Fruit fly (Drosophila melanogaster) whole organism, embryonic: ENCODE results near the gene CG33191.
A peak's percentile ranks its signal among the peaks of the same experiment; 100 is the strongest.

Experiments
- Antp ChIP-seq: fragments of 200-800 bp; sonication (Bioruptor generic); optimal IDR thresholded peaks from 3 replicates; lab custom pipeline; 2016; ENCODE audit warnings: missing biosample characterization, missing genetic modification characterization
- Atf-2 ChIP-seq: fragments of 200-800 bp; sonication (Bioruptor generic); optimal IDR thresholded peaks from 2 replicates; lab custom pipeline; 2016; ENCODE audit warnings: missing biosample characterization, missing genetic modification characterization
- Bgb ChIP-seq: fragments of 200-800 bp; sonication (Bioruptor generic); IDR thresholded peaks from 2 replicates; pipeline ENCODE4 v1.3.6; 2022; ENCODE audit warnings: missing biosample characterization, missing genetic modification characterization; ENCODE audit not compliant: partially characterized antibody
- CG11398 ChIP-seq: fragments of 200-800 bp; sonication (Bioruptor generic); optimal IDR thresholded peaks from 2 replicates; lab custom pipeline; 2016; ENCODE audit warnings: missing biosample characterization, missing genetic modification characterization
- CG11696 ChIP-seq: fragments of 200-800 bp; sonication (Bioruptor generic); IDR thresholded peaks from 2 replicates; pipeline ENCODE4 v1.3.6; 2022; ENCODE audit warnings: missing biosample characterization, missing genetic modification characterization
- CG12071 ChIP-seq: fragments of 200-800 bp; sonication (Bioruptor generic); optimal IDR thresholded peaks from 3 replicates; lab custom pipeline; 2018; ENCODE audit warnings: missing biosample characterization, mild to moderate bottlenecking, missing genetic modification characterization
- CG12155 ChIP-seq: fragments of 200-800 bp; sonication (Bioruptor generic); optimal IDR thresholded peaks from 3 replicates; lab custom pipeline; 2016; ENCODE audit warnings: missing biosample characterization, missing genetic modification characterization
- CG12769 ChIP-seq: fragments of 200-800 bp; sonication (Bioruptor generic); optimal IDR thresholded peaks from 2 replicates; lab custom pipeline; 2019; ENCODE audit warnings: missing biosample characterization, mild to moderate bottlenecking, missing genetic modification characterization, moderate library complexity
- CG13424 ChIP-seq: fragments of 200-800 bp; sonication (Bioruptor generic); optimal IDR thresholded peaks from 2 replicates; lab custom pipeline; 2019; ENCODE audit warnings: missing biosample characterization, mild to moderate bottlenecking, missing genetic modification characterization, moderate library complexity
- CG14667 ChIP-seq: fragments of 200-800 bp; sonication (Bioruptor generic); IDR thresholded peaks from 2 replicates; pipeline ENCODE4 v1.3.6; 2022; ENCODE audit warnings: missing biosample characterization, missing genetic modification characterization
- CG1603 ChIP-seq: fragments of 200-800 bp; sonication (Bioruptor generic); optimal IDR thresholded peaks from 2 replicates; lab custom pipeline; 2019; ENCODE audit warnings: missing biosample characterization, mild to moderate bottlenecking, missing genetic modification characterization, moderate library complexity
- CG17829 ChIP-seq: fragments of 200-800 bp; optimal IDR thresholded peaks from 2 replicates; lab custom pipeline; 2019; ENCODE audit warnings: missing biosample characterization, mild to moderate bottlenecking, missing genetic modification characterization, moderate library complexity
- CG2199 ChIP-seq: fragments of 200-800 bp; sonication (Bioruptor generic); IDR thresholded peaks from 3 replicates; pipeline ENCODE4 v1.3.6; 2022; ENCODE audit warnings: missing biosample characterization, missing genetic modification characterization
- CG31224 ChIP-seq: fragments of 200-800 bp; sonication (Bioruptor generic); IDR thresholded peaks from 2 replicates; pipeline ENCODE4 v1.3.6; 2022; ENCODE audit warnings: missing biosample characterization, missing genetic modification characterization
- CG32532 ChIP-seq: fragments of 200-800 bp; sonication (Bioruptor generic); IDR thresholded peaks from 2 replicates; pipeline ENCODE4 v1.3.6; 2022; ENCODE audit warnings: missing biosample characterization, missing genetic modification characterization
- CG4404 ChIP-seq: fragments of 200-800 bp; sonication (Bioruptor generic); IDR thresholded peaks from 2 replicates; pipeline ENCODE4 v1.3.6; 2022; ENCODE audit warnings: missing biosample characterization, missing genetic modification characterization
- CG4424 ChIP-seq: fragments of 200-800 bp; sonication (Bioruptor generic); optimal IDR thresholded peaks from 3 replicates; lab custom pipeline; 2016; ENCODE audit warnings: missing biosample characterization, missing genetic modification characterization
- CG4617 ChIP-seq: fragments of 200-800 bp; sonication (Bioruptor generic); optimal IDR thresholded peaks from 3 replicates; lab custom pipeline; 2016; ENCODE audit warnings: missing biosample characterization, missing genetic modification characterization, borderline replicate concordance
- CG8089 ChIP-seq: fragments of 200-800 bp; sonication (Bioruptor generic); optimal IDR thresholded peaks from 3 replicates; lab custom pipeline; 2016; ENCODE audit warnings: missing biosample characterization, missing genetic modification characterization
- CG9727 ChIP-seq: fragments of 200-800 bp; sonication (Bioruptor generic); optimal IDR thresholded peaks from 3 replicates; lab custom pipeline; 2017; ENCODE audit warnings: missing biosample characterization, mild to moderate bottlenecking, missing genetic modification characterization
- CoRest ChIP-seq: fragments of 200-800 bp; sonication (Bioruptor generic); optimal IDR thresholded peaks from 3 replicates; lab custom pipeline; 2018; ENCODE audit warnings: missing biosample characterization, mild to moderate bottlenecking, missing genetic modification characterization, moderate library complexity
- D19A ChIP-seq: fragments of 200-800 bp; optimal IDR thresholded peaks from 3 replicates; lab custom pipeline; 2019; ENCODE audit warnings: missing biosample characterization, mild to moderate bottlenecking, missing genetic modification characterization, moderate library complexity
- Gug ChIP-seq: fragments of 200-800 bp; sonication (Bioruptor generic); IDR thresholded peaks from 4 replicates; pipeline ENCODE4 v1.3.6; 2022; ENCODE audit warnings: missing biosample characterization, missing genetic modification characterization
- H2.0 ChIP-seq: fragments of 200-800 bp; sonication (Bioruptor generic); IDR thresholded peaks from 2 replicates; pipeline ENCODE4 v1.3.6; 2022; ENCODE audit warnings: missing biosample characterization, missing genetic modification characterization
- MTF-1 ChIP-seq: fragments of 200-800 bp; sonication (Bioruptor generic); optimal IDR thresholded peaks from 2 replicates; lab custom pipeline; 2018; ENCODE audit warnings: missing biosample characterization, mild to moderate bottlenecking, missing genetic modification characterization, borderline replicate concordance
- Mad ChIP-seq: fragments of 200-800 bp; sonication (Bioruptor generic); optimal IDR thresholded peaks from 2 replicates; lab custom pipeline; 2016; ENCODE audit warnings: missing biosample characterization, missing genetic modification characterization
- Mrtf ChIP-seq: fragments of 200-800 bp; sonication (Bioruptor generic); IDR thresholded peaks from 3 replicates; pipeline ENCODE4 v1.3.6; 2022; ENCODE audit warnings: missing biosample characterization, missing genetic modification characterization
- Myb ChIP-seq: fragments of 200-800 bp; sonication (Bioruptor generic); optimal IDR thresholded peaks from 2 replicates; lab custom pipeline; 2016; ENCODE audit warnings: missing biosample characterization, missing genetic modification characterization
- Nf-YA ChIP-seq: fragments of 200-800 bp; sonication (Bioruptor generic); IDR thresholded peaks from 2 replicates; pipeline ENCODE4 v1.3.6; 2022; ENCODE audit warnings: missing biosample characterization, missing genetic modification characterization
- Optix ChIP-seq: fragments of 200-800 bp; sonication (Bioruptor generic); IDR thresholded peaks from 3 replicates; pipeline ENCODE4 v1.3.6; 2022; ENCODE audit warnings: missing biosample characterization, missing genetic modification characterization
- Side ChIP-seq: fragments of 200-800 bp; sonication (Bioruptor generic); optimal IDR thresholded peaks from 2 replicates; lab custom pipeline; 2016; ENCODE audit warnings: missing biosample characterization, missing genetic modification characterization
- Usf ChIP-seq: fragments of 200-800 bp; sonication (Bioruptor generic); optimal IDR thresholded peaks from 2 replicates; lab custom pipeline; 2017; ENCODE audit warnings: missing genotype, missing biosample characterization, missing genetic modification characterization
- Xrp1 ChIP-seq: fragments of 200-800 bp; sonication (Bioruptor generic); IDR thresholded peaks from 2 replicates; pipeline ENCODE4 v1.3.6; 2022; ENCODE audit warnings: missing biosample characterization, missing genetic modification characterization
- cad ChIP-seq: fragments of >200 bp; optimal IDR thresholded peaks from 2 replicates; lab custom pipeline; 2017; ENCODE audit warnings: missing biosample characterization, missing genetic modification characterization
- chif ChIP-seq, 2 experiments: fragments of 200-800 bp; sonication (Bioruptor generic); optimal IDR thresholded peaks; 3 replicates each; lab custom pipeline; 2016; ENCODE audit warnings: missing biosample characterization in 2 of 2, missing genetic modification characterization in 2 of 2
- da ChIP-seq: fragments of 200-800 bp; sonication (Bioruptor generic); optimal IDR thresholded peaks from 2 replicates; lab custom pipeline; 2016; ENCODE audit warnings: missing biosample characterization, missing genetic modification characterization
- en ChIP-seq: fragments of 200-800 bp; sonication (Bioruptor generic); optimal IDR thresholded peaks from 2 replicates; lab custom pipeline; 2016; ENCODE audit warnings: missing biosample characterization, missing genetic modification characterization
- eve ChIP-seq, 2 experiments: fragments of >200 bp; optimal IDR thresholded peaks; 2 replicates each; lab custom pipeline; 2017; ENCODE audit warnings: missing biosample characterization in 2 of 2, missing genetic modification characterization in 2 of 2
- gcm2 ChIP-seq: fragments of 200-800 bp; sonication (Bioruptor generic); optimal IDR thresholded peaks from 2 replicates; lab custom pipeline; 2016; ENCODE audit warnings: missing biosample characterization, missing genetic modification characterization
- ham ChIP-seq: fragments of 200-800 bp; sonication (Bioruptor generic); IDR thresholded peaks from 2 replicates; pipeline ENCODE4 v1.3.6; 2022; ENCODE audit warnings: missing biosample characterization, missing genetic modification characterization
- jigr1 ChIP-seq: fragments of 200-800 bp; sonication (Bioruptor generic); IDR thresholded peaks from 3 replicates; pipeline ENCODE4 v1.3.6; 2022; ENCODE audit warnings: missing biosample characterization, missing genetic modification characterization
- kah ChIP-seq: fragments of 200-800 bp; sonication (Bioruptor generic); optimal IDR thresholded peaks from 2 replicates; lab custom pipeline; 2018; ENCODE audit warnings: missing biosample characterization, mild to moderate bottlenecking, missing genetic modification characterization
- ken ChIP-seq: fragments of 200-800 bp; sonication (Bioruptor generic); IDR thresholded peaks from 3 replicates; pipeline ENCODE4 v1.3.6; 2022; ENCODE audit warnings: missing biosample characterization, missing genetic modification characterization
- klu ChIP-seq: fragments of 200-800 bp; sonication (Bioruptor generic); IDR thresholded peaks from 2 replicates; pipeline ENCODE4 v1.3.6; 2022; ENCODE audit warnings: missing biosample characterization, missing genetic modification characterization
- kni ChIP-seq: fragments of 200-800 bp; sonication (Bioruptor generic); optimal IDR thresholded peaks from 3 replicates; lab custom pipeline; 2017; ENCODE audit warnings: mild to moderate bottlenecking, missing biosample characterization, missing genetic modification reagents, missing genetic modification characterization
- mirr ChIP-seq: fragments of 200-800 bp; sonication (Bioruptor generic); optimal IDR thresholded peaks from 3 replicates; lab custom pipeline; 2018; ENCODE audit warnings: missing biosample characterization, mild to moderate bottlenecking, missing genetic modification characterization
- pfk ChIP-seq: fragments of 200-800 bp; sonication (Bioruptor generic); optimal IDR thresholded peaks from 2 replicates; lab custom pipeline; 2018; ENCODE audit warnings: missing biosample characterization, mild to moderate bottlenecking, missing genetic modification characterization, moderate library complexity
- pzg ChIP-seq: fragments of 200-800 bp; sonication (Bioruptor generic); optimal IDR thresholded peaks from 3 replicates; lab custom pipeline; 2018; ENCODE audit warnings: missing biosample characterization, mild to moderate bottlenecking, missing genetic modification characterization, moderate library complexity
- row ChIP-seq: fragments of 200-800 bp; sonication (Bioruptor generic); IDR thresholded peaks from 3 replicates; pipeline ENCODE4 v1.3.6; 2022; ENCODE audit warnings: missing biosample characterization, missing genetic modification characterization
- toy ChIP-seq: fragments of 200-800 bp; sonication (Bioruptor generic); IDR thresholded peaks from 2 replicates; pipeline ENCODE4 v1.3.6; 2022; ENCODE audit warnings: missing biosample characterization, missing genetic modification characterization
- unc-4 ChIP-seq: fragments of 200-800 bp; sonication (Bioruptor generic); IDR thresholded peaks from 2 replicates; pipeline ENCODE4 v1.3.6; 2022; ENCODE audit warnings: missing biosample characterization, missing genetic modification characterization; ENCODE audit not compliant: partially characterized antibody
- usp ChIP-seq: fragments of >200 bp; optimal IDR thresholded peaks from 2 replicates; lab custom pipeline; 2017; ENCODE audit warnings: missing biosample characterization, missing genetic modification characterization
- vnd ChIP-seq: fragments of 200-800 bp; sonication (Bioruptor generic); IDR thresholded peaks from 3 replicates; pipeline ENCODE4 v1.3.6; 2022; ENCODE audit warnings: missing biosample characterization, missing genetic modification characterization; ENCODE audit not compliant: partially characterized antibody

CG33191 gene

DNA sequence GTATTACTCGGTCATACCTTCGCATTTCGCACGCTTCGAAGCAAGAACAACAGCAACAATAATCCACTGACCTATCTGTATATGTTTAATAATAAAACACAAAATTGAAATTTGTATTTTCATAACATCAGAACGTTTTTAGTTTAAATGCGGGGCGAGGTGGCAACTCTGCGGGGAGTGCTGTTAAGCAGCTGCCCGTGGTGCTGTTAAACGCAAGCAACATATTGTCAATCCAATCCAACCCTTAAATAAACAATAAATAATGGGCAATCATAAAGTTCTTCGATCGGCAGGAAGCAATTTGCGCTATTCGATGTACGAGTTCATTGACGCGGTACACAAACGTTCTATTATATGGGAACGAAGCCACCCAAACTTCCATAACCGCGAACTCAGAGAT is 26.4 kb upstream of the CG33191 start, which contains the start of gene hng2 (continued):
- TF ChIP-seq pfk (GFP tag; lab: Kevin White, UChicago) (no peak), CG11696 (GFP tag; lab: Robert Waterston, UW) (no peak), CG1603 (tag; lab: Kevin White, UChicago) (peak; percentile 37), CG12155 (GFP tag; lab: Kevin White, UChicago) (no peak), gcm2 (GFP tag; lab: Kevin White, UChicago) (no peak), CG32532 (no peak), CG31224 (no peak), D19A (no peak), Antp (GFP tag; lab: Kevin White, UChicago) (no peak), CG4424 (GFP tag; lab: Kevin White, UChicago) (no peak), ham (no peak), Mrtf (GFP tag; lab: Robert Waterston, UW) (no peak), klu (GFP tag; lab: Robert Waterston, UW) (no peak), unc-4 (GFP tag; lab: Robert Waterston, UW) (no peak), CG9727 (GFP tag; lab: Kevin White, UChicago) (no peak), jigr1 (GFP tag; lab: Robert Waterston, UW) (no peak), CG11398 (GFP tag; lab: Kevin White, UChicago) (no peak), CG4617 (GFP tag; lab: Kevin White, UChicago) (peak; percentile 12), CG14667 (no peak), vnd (GFP tag; lab: Robert Waterston, UW) (no peak), CG2199 (GFP tag; lab: Robert Waterston, UW) (0 out of 3 replicates have a peak, but pooled peaks have one; percentile 49), Nf-YA (GFP tag; lab: Robert Waterston, UW) (no peak), H2.0 (no peak), Optix (no peak), ken (GFP tag; lab: Robert Waterston, UW) (no peak), cad (GFP tag; lab: Kevin White, UChicago) (peak; percentile 7), en (GFP tag; lab: Kevin White, UChicago) (no peak), MTF-1 (no peak), eve (GFP tag; optimal IDR thresholded peaks at IDR 0.05; lab: Kevin White, UChicago) (no peak), kah (no peak), Side (GFP tag; lab: Kevin White, UChicago) (no peak), CG8089 (GFP tag; lab: Kevin White, UChicago) (no peak), usp (no peak), chif (GFP tag; optimal IDR thresholded peaks at IDR 0.05; lab: Kevin White, UChicago) (no peak), row (GFP tag; lab: Robert Waterston, UW) (no peak), kni (no peak), CG12071 (GFP tag; lab: Kevin White, UChicago) (no peak), CG17829 (no peak), CG12769 (tag; lab: Kevin White, UChicago) (no peak), CG4404 (GFP tag; lab: Robert Waterston, UW) (no peak), da (GFP tag; lab: Kevin White, UChicago) (no peak), toy (no peak), mirr (no peak), Myb (GFP tag; lab: Kevin White, UChicago) (peak; percentile 64), Bgb (no peak), CG13424 (tag; lab: Kevin White, UChicago) (no peak), pzg (peak; percentile 36), Mad (GFP tag; lab: Kevin White, UChicago) (no peak), Xrp1 (no peak), Gug (GFP tag; lab: Robert Waterston, UW) (no peak), CoRest (no peak), Atf-2 (GFP tag; lab: Kevin White, UChicago) (no peak), Usf (GFP tag; lab: Kevin White, UChicago) (no peak)
